Fruit fly (Drosophila melanogaster) whole organism, prepupa: ENCODE measurements around the gene Cyp313a2.

Source experiments
- Blimp-1 ChIP-seq: fragments of 200-800 bp; sonication (Bioruptor generic); optimal IDR thresholded peaks from 3 replicates; lab custom pipeline; 2017; ENCODE audit warnings: missing biosample characterization, missing genetic modification characterization, mild to moderate bottlenecking, moderate library complexity, missing genetic modification reagents
- CG10669 ChIP-seq: fragments of 200-800 bp; sonication (Bioruptor generic); optimal IDR thresholded peaks from 3 replicates; lab custom pipeline; 2018; ENCODE audit warnings: missing biosample characterization, mild to moderate bottlenecking, missing genetic modification characterization, moderate library complexity
- CG11762 ChIP-seq: fragments of 200-800 bp; sonication (Bioruptor generic); optimal IDR thresholded peaks from 3 replicates; lab custom pipeline; 2016; ENCODE audit warnings: missing biosample characterization, missing genetic modification characterization; ENCODE audit not compliant: insufficient read depth
- CG15336 ChIP-seq: fragments of 200-800 bp; sonication (Bioruptor generic); IDR thresholded peaks from 2 replicates; pipeline ENCODE4 v1.3.6; 2022; ENCODE audit warnings: missing biosample characterization, missing genetic modification characterization
- CG1621 ChIP-seq: fragments of 200-800 bp; sonication (Bioruptor generic); optimal IDR thresholded peaks from 3 replicates; lab custom pipeline; 2018; ENCODE audit warnings: missing biosample characterization, mild to moderate bottlenecking, missing genetic modification characterization
- CG16779 ChIP-seq: fragments of 200-800 bp; sonication (Bioruptor generic); optimal IDR thresholded peaks from 3 replicates; lab custom pipeline; 2017; ENCODE audit warnings: missing biosample characterization, mild to moderate bottlenecking, missing genetic modification characterization
- CG31627 ChIP-seq: fragments of 200-800 bp; sonication (Bioruptor generic); optimal IDR thresholded peaks from 3 replicates; lab custom pipeline; 2016; ENCODE audit warnings: missing biosample characterization, missing genetic modification characterization
- CG34406 ChIP-seq: fragments of 200-800 bp; sonication (Bioruptor generic); optimal IDR thresholded peaks from 3 replicates; lab custom pipeline; 2016; ENCODE audit warnings: missing biosample characterization, missing genetic modification characterization
- CG3919 ChIP-seq: fragments of 200-800 bp; sonication (Bioruptor generic); optimal IDR thresholded peaks from 3 replicates; lab custom pipeline; 2016; ENCODE audit warnings: missing biosample characterization, missing genetic modification characterization
- CG4318 ChIP-seq: fragments of 200-800 bp; sonication (Bioruptor generic); optimal IDR thresholded peaks from 3 replicates; lab custom pipeline; 2017; ENCODE audit warnings: missing biosample characterization, mild to moderate bottlenecking, missing genetic modification characterization
- CG6163 ChIP-seq: fragments of 200-800 bp; sonication (Bioruptor generic); IDR thresholded peaks from 3 replicates; pipeline ENCODE4 v1.3.6; 2022; ENCODE audit warnings: missing biosample characterization, missing genetic modification characterization
- CG6276 ChIP-seq: fragments of 200-800 bp; sonication (Bioruptor generic); optimal IDR thresholded peaks from 2 replicates; lab custom pipeline; 2017; ENCODE audit warnings: missing biosample characterization, mild to moderate bottlenecking, missing genetic modification characterization
- CG6792 ChIP-seq: fragments of 200-800 bp; sonication (Bioruptor generic); optimal IDR thresholded peaks from 3 replicates; lab custom pipeline; 2016; ENCODE audit warnings: missing biosample characterization, missing genetic modification characterization
- CG7368 ChIP-seq: fragments of 200-800 bp; sonication (Bioruptor generic); optimal IDR thresholded peaks from 3 replicates; lab custom pipeline; 2016; ENCODE audit warnings: missing biosample characterization, missing genetic modification characterization
- CG8119 ChIP-seq: fragments of 200-800 bp; sonication (Bioruptor generic); IDR thresholded peaks from 3 replicates; pipeline ENCODE4 v1.3.6; 2022; ENCODE audit warnings: missing biosample characterization, missing genetic modification characterization
- CG9139 ChIP-seq: fragments of 200-800 bp; sonication (Bioruptor generic); optimal IDR thresholded peaks from 3 replicates; lab custom pipeline; 2017; ENCODE audit warnings: missing biosample characterization, mild to moderate bottlenecking, missing genetic modification characterization
- Eip75B ChIP-seq: fragments of 200-800 bp; sonication (Bioruptor generic); optimal IDR thresholded peaks from 3 replicates; lab custom pipeline; 2016; ENCODE audit warnings: missing biosample characterization, missing genetic modification characterization
- Eip78C ChIP-seq: fragments of 200-800 bp; sonication (Bioruptor generic); peaks from one replicate; lab custom pipeline; 2016; ENCODE audit warnings: missing biosample characterization, missing genetic modification characterization
- Ets96B ChIP-seq: fragments of 200-800 bp; optimal IDR thresholded peaks from 2 replicates; lab custom pipeline; 2019; ENCODE audit warnings: missing biosample characterization, mild to moderate bottlenecking, missing genetic modification characterization, moderate library complexity
- Gug ChIP-seq: fragments of 200-800 bp; sonication (Bioruptor generic); IDR thresholded peaks from 2 replicates; pipeline ENCODE4 v1.3.6; 2022; ENCODE audit warnings: missing biosample characterization, missing genetic modification characterization
- Hr38 ChIP-seq: sonication (Bioruptor generic); optimal IDR thresholded peaks from 2 replicates; lab custom pipeline; 2016; ENCODE audit warnings: missing biosample characterization, missing genetic modification characterization
- Lpt ChIP-seq: fragments of 200-800 bp; sonication (Bioruptor generic); optimal IDR thresholded peaks from 3 replicates; lab custom pipeline; 2016; ENCODE audit warnings: missing biosample characterization, missing genetic modification characterization
- Met ChIP-seq: fragments of 200-800 bp; sonication (Bioruptor generic); optimal IDR thresholded peaks from 3 replicates; lab custom pipeline; 2016; ENCODE audit warnings: missing biosample characterization, missing genetic modification characterization
- achi ChIP-seq: fragments of 200-800 bp; sonication (Bioruptor generic); optimal IDR thresholded peaks from 3 replicates; lab custom pipeline; 2016; ENCODE audit warnings: missing biosample characterization, missing genetic modification characterization
- dac ChIP-seq: fragments of 200-800 bp; sonication (Bioruptor generic); optimal IDR thresholded peaks from 2 replicates; lab custom pipeline; 2017; ENCODE audit warnings: missing biosample characterization, mild to moderate bottlenecking, missing genetic modification characterization
- dsx ChIP-seq: fragments of 200-800 bp; optimal IDR thresholded peaks from 3 replicates; lab custom pipeline; 2019; ENCODE audit warnings: missing biosample characterization, mild to moderate bottlenecking, missing genetic modification characterization, moderate library complexity; ENCODE audit not compliant: poor library complexity, severe bottlenecking
- eg ChIP-seq: fragments of 200-800 bp; sonication (Bioruptor generic); IDR thresholded peaks from 3 replicates; pipeline ENCODE4 v1.3.6; 2022; ENCODE audit warnings: missing biosample characterization, missing genetic modification characterization
- esn ChIP-seq: fragments of 200-800 bp; sonication (Bioruptor generic); optimal IDR thresholded peaks from 2 replicates; lab custom pipeline; 2016; ENCODE audit warnings: missing biosample characterization, mild to moderate bottlenecking, missing genetic modification characterization, moderate library complexity
- fkh ChIP-seq: fragments of 200-800 bp; sonication (Bioruptor generic); optimal IDR thresholded peaks from 3 replicates; lab custom pipeline; 2017; ENCODE audit warnings: missing biosample characterization, mild to moderate bottlenecking, missing genetic modification characterization, moderate library complexity
- net ChIP-seq: fragments of 200-800 bp; sonication (Bioruptor generic); optimal IDR thresholded peaks from 3 replicates; lab custom pipeline; 2016; ENCODE audit warnings: missing biosample characterization, missing genetic modification characterization
- pdm3 ChIP-seq: fragments of 200-800 bp; sonication (Bioruptor generic); optimal IDR thresholded peaks from 3 replicates; lab custom pipeline; 2016; ENCODE audit warnings: missing biosample characterization, missing genetic modification characterization
- spab ChIP-seq: fragments of 200-800 bp; sonication (Bioruptor generic); optimal IDR thresholded peaks from 2 replicates; lab custom pipeline; 2017; ENCODE audit warnings: missing biosample characterization, mild to moderate bottlenecking, missing genetic modification characterization, missing genetic modification reagents
- ss ChIP-seq, 2 experiments: fragments of 200-800 bp; sonication (Bioruptor generic); optimal IDR thresholded peaks; 2 replicates in 1 of 2; 3 replicates in 1 of 2; lab custom pipeline; 2017 to 2018; ENCODE audit warnings: mild to moderate bottlenecking in 2 of 2, missing biosample characterization in 2 of 2, missing genetic modification characterization in 2 of 2, moderate library complexity in 1 of 2
- svp ChIP-seq: fragments of 200-800 bp; sonication (Bioruptor generic); peaks from one replicate; lab custom pipeline; 2016; ENCODE audit warnings: missing biosample characterization, missing genetic modification characterization

The Cyp313a2 gene

DNA sequence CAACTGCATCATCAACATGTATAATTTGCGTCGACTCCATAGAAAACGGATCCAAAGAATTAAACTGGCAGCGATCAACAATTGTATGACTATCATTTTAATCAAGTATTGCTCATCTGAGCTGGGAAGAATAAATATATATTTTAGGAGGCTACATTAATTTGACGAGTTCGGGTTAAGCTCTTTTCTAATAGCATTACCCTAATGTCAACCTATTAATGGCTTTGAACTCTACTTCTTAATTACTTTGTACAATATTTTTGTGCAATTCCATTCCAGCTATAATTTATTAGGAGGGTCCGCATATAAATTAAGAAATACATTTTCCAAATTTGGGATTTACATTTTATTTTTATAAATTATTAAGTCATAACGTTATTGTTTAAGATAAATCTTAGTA, at the start of gene Cyp313a2:
Cyp313a2 (minus strand) TSS at position 101 of the 400 bp plus-strand sequence.
- no peak for TF ChIP-seq CG31627 (GFP tag; lab: Kevin White, UChicago)
- TF ChIP-seq dac, result no peak
- no peak for TF ChIP-seq CG1621
- TF ChIP-seq achi (GFP tag; lab: Kevin White, UChicago), result no peak
- TF ChIP-seq Hr38 (GFP tag; lab: Kevin White, UChicago), result no peak
- no peak for TF ChIP-seq CG11762 (GFP tag; lab: Kevin White, UChicago)
- no peak for TF ChIP-seq spab
- no peak for TF ChIP-seq pdm3
- no peak for TF ChIP-seq CG4318
- no peak for TF ChIP-seq CG15336 (GFP tag; lab: Robert Waterston, UW)
- TF ChIP-seq CG8119 (GFP tag; lab: Robert Waterston, UW), result no peak

DNA sequence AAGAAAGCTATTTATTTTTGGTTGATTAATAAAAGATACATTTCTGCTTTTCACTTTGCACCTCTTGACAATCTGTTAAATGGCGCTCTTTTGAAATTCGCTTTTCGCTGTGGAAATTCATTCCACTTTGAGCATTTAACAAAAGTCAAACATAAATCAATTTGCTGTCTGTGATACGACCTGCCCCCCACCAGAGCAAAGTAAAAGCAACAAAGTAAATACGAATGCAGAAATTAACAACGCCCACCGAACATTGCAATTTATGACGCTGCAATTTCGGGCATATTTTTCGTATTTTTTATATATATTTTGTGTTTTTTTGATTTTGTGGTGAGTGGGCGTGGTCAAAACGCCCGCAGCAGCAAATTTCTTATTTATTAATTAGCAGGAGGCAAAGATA, 48.9 kb upstream of the Cyp313a2 start:
- TF ChIP-seq Eip75B (GFP tag; lab: Kevin White, UChicago) (no peak), eg (GFP tag; lab: Robert Waterston, UW) (no peak), svp (peak; percentile 96), CG10669 (GFP tag; lab: Kevin White, UChicago) (no peak)

DNA sequence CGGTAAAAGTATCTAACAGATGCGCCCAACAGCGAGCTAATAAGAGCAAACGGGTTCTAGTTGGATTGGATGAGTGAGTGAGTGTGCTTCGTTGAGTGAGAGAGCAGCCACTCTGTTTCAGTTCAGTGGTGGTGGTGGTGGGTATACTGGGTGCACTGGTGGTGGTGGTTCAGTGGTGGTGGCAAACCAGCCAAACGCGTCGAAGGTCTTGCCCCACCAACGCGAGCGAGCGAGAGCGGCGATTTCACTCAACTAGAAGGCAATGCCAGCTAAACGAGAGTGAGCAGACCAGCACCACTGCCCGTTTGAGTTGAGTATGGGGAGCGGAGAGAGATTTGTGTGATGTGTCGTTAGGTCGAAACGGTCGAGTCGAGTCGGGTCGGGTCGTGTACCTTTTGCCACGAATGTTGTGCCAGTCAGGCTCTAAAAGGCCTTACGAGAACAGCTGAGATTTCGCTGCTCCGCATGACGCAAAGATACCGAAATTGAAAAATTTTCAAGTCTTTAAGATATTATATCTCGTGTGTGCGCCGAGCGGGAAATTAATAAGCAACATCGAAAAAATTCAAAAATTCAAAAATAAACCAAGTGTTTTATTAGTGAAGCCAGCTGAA, 44.1 kb upstream of the Cyp313a2 start:
- TF ChIP-seq CG1621, result peak; percentile 16
- TF ChIP-seq CG8119 (GFP tag; lab: Robert Waterston, UW), result peak; percentile 46; the same call in 2 of the 3 replicates
- TF ChIP-seq CG7368 (GFP tag; lab: Kevin White, UChicago), result peak; percentile 62
- no peak for TF ChIP-seq Gug
- TF ChIP-seq CG9139, result peak; percentile 20
- peak; percentile 21 for TF ChIP-seq dsx (GFP tag; lab: Kevin White, UChicago)
- TF ChIP-seq svp, result peak; percentile 100
- TF ChIP-seq esn, result no peak
- TF ChIP-seq Eip78C, result peak; percentile 79
- TF ChIP-seq net (GFP tag; lab: Kevin White, UChicago), result peak; percentile 27
- peak; percentile 40 for TF ChIP-seq fkh (GFP tag; lab: Kevin White, UChicago)
- no peak for TF ChIP-seq CG6792 (GFP tag; lab: Kevin White, UChicago)
- no peak for TF ChIP-seq spab
- TF ChIP-seq CG3919 (GFP tag; lab: Kevin White, UChicago), result peak; percentile 14
- TF ChIP-seq ss (GFP tag; optimal IDR thresholded peaks at IDR 0.05; lab: Kevin White, UChicago), result peak; percentile 8 to 30
- TF ChIP-seq Ets96B (tag; lab: Kevin White, UChicago), result no peak
- no peak; the same call in 1 of the 2 replicates for TF ChIP-seq CG15336 (GFP tag; lab: Robert Waterston, UW)
- peak; percentile 7 for TF ChIP-seq Eip75B (GFP tag; lab: Kevin White, UChicago)
- TF ChIP-seq Lpt, result peak; percentile 3
- TF ChIP-seq eg (GFP tag; lab: Robert Waterston, UW), result peak; percentile 42; the same call in 1 of the 3 replicates
- peak; percentile 12 for TF ChIP-seq CG16779
- TF ChIP-seq, all 60 proteins: peak for 15

DNA sequence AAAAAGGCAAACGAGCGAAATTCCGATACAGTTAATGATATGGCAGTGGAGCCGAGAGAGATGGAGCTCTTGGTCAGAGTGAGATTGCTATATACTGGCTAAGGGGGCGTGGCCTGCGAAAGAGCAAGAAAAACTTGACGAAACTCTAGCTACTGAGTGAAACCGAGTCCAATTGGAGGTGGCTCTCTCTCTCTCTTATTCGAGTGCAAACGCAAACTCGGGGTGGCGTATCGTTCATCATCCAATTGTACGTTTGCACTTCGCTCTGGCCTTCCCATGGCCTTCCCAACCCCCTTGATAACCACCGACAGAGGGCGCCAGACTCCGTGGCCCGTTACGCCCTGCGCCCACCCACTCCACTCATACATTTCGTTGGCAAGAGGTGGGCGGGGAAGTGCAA, 42.3 kb upstream of the Cyp313a2 start:
- TF ChIP-seq Blimp-1 (GFP tag; lab: Kevin White, UChicago) (no peak), CG6792 (GFP tag; lab: Kevin White, UChicago) (no peak), dsx (GFP tag; lab: Kevin White, UChicago) (peak; percentile 17), CG6276 (GFP tag; lab: Kevin White, UChicago) (no peak), CG7368 (GFP tag; lab: Kevin White, UChicago) (peak; percentile 32), CG6163 (GFP tag; lab: Robert Waterston, UW) (0 out of 3 replicates have a peak, but pooled peaks have one; percentile 16), svp (peak; percentile 100)

DNA sequence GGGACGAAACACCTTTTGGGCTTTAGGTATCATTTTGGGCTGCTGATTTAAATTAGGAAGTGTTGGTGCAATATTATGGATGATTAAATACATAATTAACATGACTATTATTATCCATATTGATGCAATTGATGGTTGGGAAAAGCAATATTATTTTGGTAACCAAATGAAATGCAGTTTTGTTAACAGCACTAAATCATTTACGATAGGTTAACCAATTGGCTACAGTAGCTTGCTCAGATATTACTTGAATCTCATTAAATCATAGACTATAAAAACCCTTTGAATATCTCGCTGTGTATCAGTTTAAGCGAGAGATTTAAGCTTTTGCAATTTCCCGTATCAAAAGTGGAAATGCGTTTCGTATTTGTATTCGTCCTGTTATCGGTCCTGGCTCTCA, 36.1 kb upstream of the Cyp313a2 start, which contains the start of gene Sfp87B:
Sfp87B (plus strand) TSS at position 301 of the 400 bp plus-strand sequence.
- no peak for TF ChIP-seq Met
- no peak for TF ChIP-seq Gug
- TF ChIP-seq CG34406, result no peak
- TF ChIP-seq esn, result no peak
- no peak for TF ChIP-seq Eip78C
- TF ChIP-seq, all 60 proteins: peak for 0
